Worm (Caenorhabditis elegans) whole organism, mixed stage, embryonic: ENCODE data around the gene Y46G5A.29.

ENCODE experiments used
- bed-3 ChIP-seq: fragments of 200-800 bp; sonication (Bioruptor generic); optimal IDR thresholded peaks from 3 replicates; lab custom pipeline; 2018; ENCODE audit warnings: mild to moderate bottlenecking, missing genetic modification characterization, moderate library complexity, missing compliant biosample characterization
- elt-1 ChIP-seq: sonication (generic microtip); optimal IDR thresholded peaks from 2 replicates; lab custom pipeline; 2017; ENCODE audit warnings: missing genetic modification characterization, mild to moderate bottlenecking, missing compliant biosample characterization, antibody characterized with exemption, moderate library complexity, borderline replicate concordance; ENCODE audit not compliant: insufficient read depth
- lin-13 ChIP-seq: fragments of 150-350 bp; optimal IDR thresholded peaks from 2 replicates; lab custom pipeline; 2014; ENCODE audit warnings: missing biosample characterization, missing genetic modification characterization
- lin-32 ChIP-seq: fragments of 200-800 bp; sonication (Bioruptor generic); optimal IDR thresholded peaks from 2 replicates; lab custom pipeline; 2018; ENCODE audit warnings: mild to moderate bottlenecking, missing genetic modification characterization, missing compliant biosample characterization
- nhr-12 ChIP-seq: fragments of 150-350 bp; optimal IDR thresholded peaks from 2 replicates; lab custom pipeline; 2014; ENCODE audit warnings: missing biosample characterization, missing genetic modification characterization
- nhr-237 ChIP-seq: fragments of 150-350 bp; optimal IDR thresholded peaks from 2 replicates; lab custom pipeline; 2014; ENCODE audit warnings: missing biosample characterization, missing genetic modification characterization
- nhr-28 ChIP-seq: fragments of 150-350 bp; optimal IDR thresholded peaks from 2 replicates; lab custom pipeline; 2014; ENCODE audit warnings: missing biosample characterization, missing genetic modification characterization
- snpc-4 ChIP-seq: fragments of 150-350 bp; optimal IDR thresholded peaks from 2 replicates; lab custom pipeline; 2014; ENCODE audit warnings: missing biosample characterization, missing genetic modification characterization
- tbx-8 ChIP-seq: fragments of 200-800 bp; sonication (Bioruptor generic); optimal IDR thresholded peaks from 2 replicates; lab custom pipeline; 2018; ENCODE audit warnings: mild to moderate bottlenecking, missing genetic modification characterization, moderate library complexity, missing compliant biosample characterization

DNA sequence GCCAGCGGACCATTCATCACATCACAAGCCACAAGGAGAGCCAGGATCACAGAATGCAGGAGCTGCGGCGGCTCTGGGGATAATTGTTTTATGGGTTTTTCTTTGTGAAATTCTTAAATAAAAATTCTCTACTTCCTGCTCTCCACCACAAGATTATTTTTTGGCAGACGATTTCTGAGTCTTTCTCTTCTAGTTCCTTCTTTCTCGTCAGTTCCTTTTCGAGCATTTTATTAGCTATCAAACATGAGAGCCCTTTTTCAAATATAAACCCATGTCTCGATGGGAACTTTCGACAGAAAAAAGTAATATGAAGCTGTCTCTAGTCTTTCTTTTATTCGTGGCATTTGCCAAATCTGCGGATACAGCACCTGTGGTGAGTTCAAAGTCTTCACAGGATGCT, 32.5 kb downstream of the Y46G5A.29 start, which contains the start of gene F35C5.3:
- no peak for TF ChIP-seq bed-3 (GFP tag; lab: Kevin White, UChicago)
- TF ChIP-seq nhr-28 (tag; lab: Kevin White, UChicago): no peak
- no peak for TF ChIP-seq nhr-237 (tag; lab: Kevin White, UChicago)
- no peak for TF ChIP-seq elt-1 (tag; lab: Kevin White, UChicago)
- TF ChIP-seq snpc-4 (tag; lab: Kevin White, UChicago): no peak
- no peak for TF ChIP-seq lin-32 (GFP tag; lab: Kevin White, UChicago)
- TF ChIP-seq tbx-8 (GFP tag; lab: Kevin White, UChicago): no peak
- TF ChIP-seq lin-13 (tag; lab: Kevin White, UChicago): no peak
- no peak for TF ChIP-seq nhr-12
